Fruit fly (Drosophila melanogaster): ENCODE data around the gene Mur11Da.
A peak's percentile ranks its signal among the peaks of the same experiment; 100 is the strongest.

Gene Mur11Da

DNA sequence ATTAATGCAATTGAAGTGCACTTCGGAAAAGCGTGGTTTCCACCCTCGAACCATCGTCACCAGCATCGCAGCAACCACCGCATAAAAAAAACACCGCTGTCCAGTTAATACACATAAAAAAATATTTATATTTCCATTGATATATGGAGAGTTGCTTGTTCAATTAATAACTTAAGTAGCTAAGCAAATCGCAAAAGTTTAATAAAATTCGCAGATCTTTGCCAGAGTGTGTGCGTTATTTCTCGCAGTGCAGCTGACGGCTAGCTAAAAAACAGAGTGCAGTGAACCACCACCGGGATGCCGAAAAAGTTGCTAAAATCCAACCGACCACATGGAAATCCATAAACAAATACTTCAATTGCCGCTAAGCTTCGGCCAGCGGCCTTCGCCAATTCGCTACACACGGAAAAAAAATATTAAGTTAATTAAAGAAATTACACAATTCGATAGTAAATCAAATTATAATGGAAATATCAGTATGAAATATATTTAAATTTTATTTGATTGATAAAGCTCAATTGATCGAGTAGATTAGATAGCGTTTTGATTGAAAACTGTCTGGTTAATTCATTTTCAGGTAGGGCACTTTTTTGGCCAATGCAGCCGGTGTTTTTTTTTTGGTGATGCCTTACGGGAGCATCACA is 44.3 kb upstream of the Mur11Da start (continued):
- TF ChIP-seq CG31441 (GFP tag; IDR thresholded peaks at IDR 0.05) (peak; percentile 37), pb (GFP tag; optimal IDR thresholded peaks at IDR 0.05) (no peak), NfI (GFP tag; optimal IDR thresholded peaks at IDR 0.05) (no peak), tin (GFP tag; optimal IDR thresholded peaks at IDR 0.05) (no peak), row (GFP tag; IDR thresholded peaks at IDR 0.05) (peak; percentile 48), gce (GFP tag; IDR thresholded peaks at IDR 0.05) (0 out of 3 replicates have a peak, but pooled peaks have one; percentile 20), ken (GFP tag; IDR thresholded peaks at IDR 0.05) (0 out of 3 replicates have a peak, but pooled peaks have one; percentile 34), CG7556 (GFP tag; optimal IDR thresholded peaks at IDR 0.05) (peak; percentile 37), oc (tag; optimal IDR thresholded peaks at IDR 0.05) (peak; percentile 2), Blimp-1 (GFP tag; optimal IDR thresholded peaks at IDR 0.05) (peak; percentile 57), CG10267 (tag; optimal IDR thresholded peaks at IDR 0.05) (peak; percentile 25), nau (GFP tag; optimal IDR thresholded peaks at IDR 0.05) (no peak), trem (tag; optimal IDR thresholded peaks at IDR 0.05) (peak; percentile 0), sqz (GFP tag; optimal IDR thresholded peaks at IDR 0.05) (peak; percentile 72), chm (GFP tag; IDR thresholded peaks at IDR 0.05) (peak; percentile 48; the same call in 1 of the 2 replicates), CG4282 (GFP tag; optimal IDR thresholded peaks at IDR 0.05) (no peak), CG33213 (GFP tag; optimal IDR thresholded peaks at IDR 0.05) (no peak), CG1529 (GFP tag; optimal IDR thresholded peaks at IDR 0.05) (peak; percentile 29), CG17829 (tag; optimal IDR thresholded peaks at IDR 0.05) (peak; percentile 32), phol (tag; optimal IDR thresholded peaks at IDR 0.05) (peak; percentile 55), CG8924 (tag; optimal IDR thresholded peaks at IDR 0.05) (peak; percentile 16)

DNA sequence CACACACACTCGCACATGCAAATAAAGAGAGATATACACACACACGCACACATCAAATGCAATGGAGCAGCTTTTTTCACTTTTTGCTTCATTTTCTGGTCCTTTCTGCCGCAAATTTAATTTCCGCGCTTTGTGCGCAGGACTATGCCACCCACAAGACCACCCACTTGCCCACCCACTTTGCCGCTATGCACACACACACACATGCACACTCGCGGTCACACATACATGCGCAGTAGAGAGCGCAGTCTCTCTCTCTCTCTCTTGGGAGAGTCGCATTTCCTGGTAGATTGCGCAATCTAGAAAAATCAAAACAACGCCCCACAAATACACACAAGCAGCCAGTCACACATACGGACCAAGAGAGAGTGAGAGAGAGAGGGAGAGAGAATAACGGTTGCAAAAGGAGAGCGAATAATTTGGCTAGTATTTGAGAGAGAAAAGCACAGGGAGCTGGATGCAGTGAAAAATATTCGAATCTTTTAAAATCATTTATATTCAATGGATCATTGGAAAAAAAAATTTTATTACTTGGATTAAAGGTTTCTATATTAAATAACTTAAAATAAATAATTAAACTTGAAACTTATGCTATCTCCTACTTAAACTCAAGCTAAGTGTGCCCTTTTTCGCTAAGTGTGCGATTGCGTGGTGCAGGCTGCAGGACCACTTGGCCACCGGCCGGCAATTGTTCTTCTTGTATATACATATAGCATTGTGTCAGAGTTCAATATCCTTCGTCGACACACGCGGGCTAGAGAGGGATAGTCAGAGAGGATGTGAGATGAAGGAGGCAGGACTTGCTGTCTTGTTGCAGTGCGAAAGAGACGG is 42.0 kb upstream of the Mur11Da start:
- TF ChIP-seq NC2α (GFP tag; optimal IDR thresholded peaks at IDR 0.05) (no peak), Aef1 (GFP tag; IDR thresholded peaks at IDR 0.05) (peak; percentile 46; the same call in 2 of the 3 replicates), CG9817 (tag; optimal IDR thresholded peaks at IDR 0.05) (no peak), CG32767 (GFP tag; IDR thresholded peaks at IDR 0.05) (0 out of 2 replicates have a peak, but pooled peaks have one; percentile 30), gsb-n (tag; optimal IDR thresholded peaks at IDR 0.05) (peak; percentile 26), Gug (GFP tag; IDR thresholded peaks at IDR 0.05) (peak; percentile 47; the same call in 2 of the 4 replicates), CG17385 (GFP tag; optimal IDR thresholded peaks at IDR 0.05) (peak; percentile 44), Blimp-1 (GFP tag; optimal IDR thresholded peaks at IDR 0.05) (peak; percentile 56), pb (GFP tag; optimal IDR thresholded peaks at IDR 0.05) (no peak), CG14667 (GFP tag; IDR thresholded peaks at IDR 0.05) (peak; percentile 50; the same call in 1 of the 2 replicates), cwo (GFP tag; optimal IDR thresholded peaks at IDR 0.05) (peak; percentile 69), otp (GFP tag; IDR thresholded peaks at IDR 0.05) (0 out of 3 replicates have a peak, but pooled peaks have one; percentile 17), Six4 (GFP tag; optimal IDR thresholded peaks at IDR 0.05) (peak; percentile 0), jigr1 (GFP tag; IDR thresholded peaks at IDR 0.05) (peak; percentile 60; the same call in 1 of the 3 replicates), onecut (GFP tag; IDR thresholded peaks at IDR 0.05) (peak; percentile 70; the same call in 1 of the 2 replicates), CG6854 (GFP tag; optimal IDR thresholded peaks at IDR 0.05) (peak; percentile 35), zen (tag; optimal IDR thresholded peaks at IDR 0.05) (peak; percentile 60), CG18599 (GFP tag; optimal IDR thresholded peaks at IDR 0.05) (peak; percentile 85), CG10654 (GFP tag; optimal IDR thresholded peaks at IDR 0.05) (peak; percentile 28), wor (GFP tag; IDR thresholded peaks at IDR 0.05) (peak; percentile 45; the same call in 1 of the 2 replicates), ci (GFP tag; IDR thresholded peaks at IDR 0.05) (peak; percentile 80), cg (GFP tag; optimal IDR thresholded peaks at IDR 0.05) (peak; percentile 80), CG8089 (GFP tag; optimal IDR thresholded peaks at IDR 0.05) (no peak), CG15269 (tag; optimal IDR thresholded peaks at IDR 0.05) (peak; percentile 46), vvl (GFP tag; IDR thresholded peaks at IDR 0.05) (peak; percentile 87), chinmo (GFP tag; IDR thresholded peaks at IDR 0.05; ENCODE audit: partially characterized antibody) (0 out of 4 replicates have a peak, but pooled peaks have one; percentile 48), ind (GFP tag; optimal IDR thresholded peaks at IDR 0.05) (peak; percentile 32), CG2875 (GFP tag; optimal IDR thresholded peaks at IDR 0.05) (peak; percentile 23)
